Worm (Caenorhabditis elegans) whole organism, late embryonic: Measurements from ENCODE around the gene M117.3.
A peak's percentile ranks its signal among the peaks of the same experiment; 100 is the strongest.

Experiments
- C08G9.2 ChIP-seq: sonication (generic microtip); optimal IDR thresholded peaks from 2 replicates; lab custom pipeline; 2016; ENCODE audit warnings: mild to moderate bottlenecking, missing genetic modification characterization, moderate library complexity, missing compliant biosample characterization
- C38D4.7 ChIP-seq: fragments of 200-800 bp; sonication (Bioruptor generic); optimal IDR thresholded peaks from 2 replicates; lab custom pipeline; 2018; ENCODE audit warnings: mild to moderate bottlenecking, missing genetic modification characterization, moderate library complexity, missing compliant biosample characterization
- F13H6.1 ChIP-seq: sonication (generic microtip); optimal IDR thresholded peaks from 2 replicates; lab custom pipeline; 2016; ENCODE audit warnings: missing genetic modification characterization, missing compliant biosample characterization
- K02D7.2 ChIP-seq: sonication (generic microtip); optimal IDR thresholded peaks from 2 replicates; lab custom pipeline; 2017; ENCODE audit warnings: mild to moderate bottlenecking, missing genetic modification characterization, missing compliant biosample characterization
- T23F11.4 ChIP-seq: fragments of 200-800 bp; sonication (Bioruptor generic); optimal IDR thresholded peaks from 2 replicates; lab custom pipeline; 2018; ENCODE audit warnings: mild to moderate bottlenecking, missing genetic modification characterization, missing compliant biosample characterization
- ahr-1 ChIP-seq: sonication (generic microtip); optimal IDR thresholded peaks from 2 replicates; lab custom pipeline; 2016; ENCODE audit warnings: missing genetic modification characterization, missing compliant biosample characterization
- ama-1 ChIP-seq: fragments of 150-350 bp; optimal IDR thresholded peaks from 2 replicates; lab custom pipeline; 2014
- ceh-14 ChIP-seq: sonication (generic microtip); optimal IDR thresholded peaks from 2 replicates; lab custom pipeline; 2016; ENCODE audit warnings: missing genotype, missing genetic modification characterization, missing compliant biosample characterization
- ceh-18 ChIP-seq: sonication (generic microtip); optimal IDR thresholded peaks from 2 replicates; lab custom pipeline; 2016; ENCODE audit warnings: missing genetic modification characterization, missing compliant biosample characterization
- ceh-19 ChIP-seq: fragments of 200-800 bp; sonication (Bioruptor generic); optimal IDR thresholded peaks from 2 replicates; lab custom pipeline; 2018; ENCODE audit warnings: mild to moderate bottlenecking, missing genetic modification characterization, missing compliant biosample characterization
- ceh-2 ChIP-seq: sonication (generic microtip); optimal IDR thresholded peaks from 2 replicates; lab custom pipeline; 2016; ENCODE audit warnings: missing genotype, missing genetic modification characterization, missing compliant biosample characterization
- ceh-24 ChIP-seq: sonication (generic microtip); optimal IDR thresholded peaks from 2 replicates; lab custom pipeline; 2016; ENCODE audit warnings: mild to moderate bottlenecking, missing genetic modification characterization, missing compliant biosample characterization
- ceh-31 ChIP-seq: sonication (generic microtip); optimal IDR thresholded peaks from 2 replicates; lab custom pipeline; 2016; ENCODE audit warnings: missing genetic modification characterization, missing compliant biosample characterization
- ceh-34 ChIP-seq: sonication (generic microtip); optimal IDR thresholded peaks from 2 replicates; lab custom pipeline; 2016; ENCODE audit warnings: mild to moderate bottlenecking, missing genetic modification characterization, missing compliant biosample characterization
- ceh-48 ChIP-seq: sonication (generic microtip); optimal IDR thresholded peaks from 2 replicates; lab custom pipeline; 2016; ENCODE audit warnings: missing genetic modification characterization, inconsistent platforms, missing compliant biosample characterization
- ceh-6 ChIP-seq: fragments of 200-800 bp; sonication (Bioruptor generic); optimal IDR thresholded peaks from 2 replicates; lab custom pipeline; 2018; ENCODE audit warnings: mild to moderate bottlenecking, missing genetic modification characterization, missing compliant biosample characterization
- ceh-9 ChIP-seq: sonication (generic microtip); optimal IDR thresholded peaks from 2 replicates; lab custom pipeline; 2016; ENCODE audit warnings: mild to moderate bottlenecking, missing genetic modification characterization, inconsistent platforms, missing compliant biosample characterization
- dmd-4 ChIP-seq: sonication (generic microtip); optimal IDR thresholded peaks from 2 replicates; lab custom pipeline; 2016; ENCODE audit warnings: borderline replicate concordance, missing genetic modification characterization, missing compliant biosample characterization
- dve-1 ChIP-seq: sonication (generic microtip); optimal IDR thresholded peaks from 2 replicates; lab custom pipeline; 2017; ENCODE audit warnings: antibody characterized with exemption, mild to moderate bottlenecking, missing genetic modification characterization, missing compliant biosample characterization
- elt-2 ChIP-seq: sonication (generic microtip); optimal IDR thresholded peaks from 2 replicates; lab custom pipeline; 2016; ENCODE audit warnings: missing genetic modification reagents, missing genetic modification characterization, missing compliant biosample characterization
- ets-4 ChIP-seq: sonication (generic microtip); optimal IDR thresholded peaks from 2 replicates; lab custom pipeline; 2016; ENCODE audit warnings: missing genetic modification characterization, missing compliant biosample characterization
- eyg-1 ChIP-seq: sonication (generic microtip); optimal IDR thresholded peaks from 2 replicates; lab custom pipeline; 2016; ENCODE audit warnings: missing genotype, missing genetic modification characterization, missing compliant biosample characterization
- fax-1 ChIP-seq: sonication (generic microtip); optimal IDR thresholded peaks from 2 replicates; lab custom pipeline; 2016; ENCODE audit warnings: missing genotype, missing genetic modification characterization, missing compliant biosample characterization
- fkh-10 ChIP-seq: fragments of 150-350 bp; optimal IDR thresholded peaks from 2 replicates; lab custom pipeline; 2014; ENCODE audit warnings: missing biosample characterization, missing genetic modification reagents, missing genetic modification characterization
- fkh-6 ChIP-seq: sonication (generic microtip); optimal IDR thresholded peaks from 2 replicates; lab custom pipeline; 2016; ENCODE audit warnings: missing genetic modification characterization, missing compliant biosample characterization
- hlh-13 ChIP-seq: fragments of 200-800 bp; sonication (Bioruptor generic); optimal IDR thresholded peaks from 2 replicates; lab custom pipeline; 2018; ENCODE audit warnings: mild to moderate bottlenecking, missing genetic modification characterization, missing compliant biosample characterization
- hlh-30 ChIP-seq: sonication (generic microtip); optimal IDR thresholded peaks from 2 replicates; lab custom pipeline; 2017; ENCODE audit warnings: antibody characterized with exemption, missing genetic modification characterization, missing compliant biosample characterization; ENCODE audit not compliant: insufficient read depth
- hlh-6 ChIP-seq: sonication (generic microtip); optimal IDR thresholded peaks from 2 replicates; lab custom pipeline; 2016; ENCODE audit warnings: missing genotype, missing genetic modification characterization, missing compliant biosample characterization
- hlh-8 ChIP-seq: sonication (generic microtip); optimal IDR thresholded peaks from 2 replicates; lab custom pipeline; 2016; ENCODE audit warnings: missing genotype, missing genetic modification characterization, missing compliant biosample characterization
- lim-6 ChIP-seq: sonication (generic microtip); optimal IDR thresholded peaks from 2 replicates; lab custom pipeline; 2016; ENCODE audit warnings: missing genetic modification characterization, missing compliant biosample characterization
- madf-2 ChIP-seq: sonication (generic microtip); optimal IDR thresholded peaks from 2 replicates; lab custom pipeline; 2017; ENCODE audit warnings: missing genetic modification characterization, missing compliant biosample characterization
- nfya-1 ChIP-seq: sonication (generic microtip); optimal IDR thresholded peaks from 2 replicates; lab custom pipeline; 2017; ENCODE audit warnings: missing genetic modification characterization, mild to moderate bottlenecking, missing compliant biosample characterization, antibody characterized with exemption, moderate library complexity
- nhr-11 ChIP-seq: fragments of 150-350 bp; optimal IDR thresholded peaks from 2 replicates; lab custom pipeline; 2014; ENCODE audit warnings: missing biosample characterization, missing genetic modification characterization
- nhr-232 ChIP-seq: sonication (generic microtip); optimal IDR thresholded peaks from 2 replicates; lab custom pipeline; 2016; ENCODE audit warnings: missing genetic modification characterization, missing compliant biosample characterization
- npax-4 ChIP-seq: sonication (generic microtip); optimal IDR thresholded peaks from 2 replicates; lab custom pipeline; 2016; ENCODE audit warnings: missing genetic modification characterization, missing compliant biosample characterization
- pag-3 ChIP-seq: sonication (generic microtip); optimal IDR thresholded peaks from 2 replicates; lab custom pipeline; 2016; ENCODE audit warnings: missing compliant biosample characterization, missing genetic modification characterization, borderline replicate concordance
- pat-9 ChIP-seq: fragments of 200-800 bp; sonication (Bioruptor generic); optimal IDR thresholded peaks from 2 replicates; lab custom pipeline; 2018; ENCODE audit warnings: mild to moderate bottlenecking, missing genetic modification characterization, moderate library complexity, missing compliant biosample characterization
- pax-1 ChIP-seq: fragments of 150-350 bp; optimal IDR thresholded peaks from 2 replicates; lab custom pipeline; 2014; ENCODE audit warnings: missing biosample characterization, missing genetic modification characterization
- pqm-1 ChIP-seq: sonication (generic microtip); optimal IDR thresholded peaks from 2 replicates; lab custom pipeline; 2016; ENCODE audit warnings: missing genetic modification characterization, missing compliant biosample characterization
- ref-2 ChIP-seq: sonication (generic microtip); optimal IDR thresholded peaks from 2 replicates; lab custom pipeline; 2016; ENCODE audit warnings: missing genetic modification characterization, missing compliant biosample characterization
- sdc-2 ChIP-seq: sonication (generic microtip); optimal IDR thresholded peaks from 2 replicates; lab custom pipeline; 2016; ENCODE audit warnings: missing genotype, missing genetic modification characterization, missing compliant biosample characterization
- sox-2 ChIP-seq: fragments of 200-800 bp; sonication (Bioruptor generic); IDR thresholded peaks from 2 replicates; pipeline ENCODE4 v1.3.6; 2022; ENCODE audit warnings: missing genetic modification reagents, missing genetic modification characterization, missing compliant biosample characterization
- syd-9 ChIP-seq: sonication (generic microtip); optimal IDR thresholded peaks from 2 replicates; lab custom pipeline; 2016; ENCODE audit warnings: mild to moderate bottlenecking, missing genetic modification characterization, moderate library complexity, missing compliant biosample characterization
- tbx-2 ChIP-seq: sonication (generic microtip); optimal IDR thresholded peaks from 2 replicates; lab custom pipeline; 2016; ENCODE audit warnings: missing genetic modification characterization, missing compliant biosample characterization
- tbx-7 ChIP-seq: sonication (generic microtip); optimal IDR thresholded peaks from 2 replicates; lab custom pipeline; 2016; ENCODE audit warnings: missing genotype, missing genetic modification characterization, missing compliant biosample characterization
- unc-3 ChIP-seq, 2 experiments: fragments of 200-800 bp in 1 of 2; sonication (Bioruptor generic) in 1 of 2; sonication (generic microtip) in 1 of 2; conservative IDR thresholded peaks in 1 of 2; optimal IDR thresholded peaks in 1 of 2; 2 replicates each; pipeline versions ENCODE4 v1.3.6 to Lab custom; 2016 to 2022; ENCODE audit warnings: missing compliant biosample characterization in 2 of 2, missing genetic modification characterization in 2 of 2, missing genetic modification reagents in 1 of 2
- unc-42 ChIP-seq: sonication (generic microtip); optimal IDR thresholded peaks from 2 replicates; lab custom pipeline; 2016; ENCODE audit warnings: missing genotype, missing genetic modification characterization, missing compliant biosample characterization
- unc-86 ChIP-seq: sonication (generic microtip); optimal IDR thresholded peaks from 2 replicates; lab custom pipeline; 2016; ENCODE audit warnings: missing genetic modification characterization, missing compliant biosample characterization
- zip-5 ChIP-seq: sonication (generic microtip); optimal IDR thresholded peaks from 2 replicates; lab custom pipeline; 2016; ENCODE audit warnings: missing genetic modification characterization, missing compliant biosample characterization
- ztf-16 ChIP-seq: sonication (generic microtip); optimal IDR thresholded peaks from 2 replicates; lab custom pipeline; 2017; ENCODE audit warnings: missing genetic modification characterization, missing compliant biosample characterization

The M117.3 gene

DNA sequence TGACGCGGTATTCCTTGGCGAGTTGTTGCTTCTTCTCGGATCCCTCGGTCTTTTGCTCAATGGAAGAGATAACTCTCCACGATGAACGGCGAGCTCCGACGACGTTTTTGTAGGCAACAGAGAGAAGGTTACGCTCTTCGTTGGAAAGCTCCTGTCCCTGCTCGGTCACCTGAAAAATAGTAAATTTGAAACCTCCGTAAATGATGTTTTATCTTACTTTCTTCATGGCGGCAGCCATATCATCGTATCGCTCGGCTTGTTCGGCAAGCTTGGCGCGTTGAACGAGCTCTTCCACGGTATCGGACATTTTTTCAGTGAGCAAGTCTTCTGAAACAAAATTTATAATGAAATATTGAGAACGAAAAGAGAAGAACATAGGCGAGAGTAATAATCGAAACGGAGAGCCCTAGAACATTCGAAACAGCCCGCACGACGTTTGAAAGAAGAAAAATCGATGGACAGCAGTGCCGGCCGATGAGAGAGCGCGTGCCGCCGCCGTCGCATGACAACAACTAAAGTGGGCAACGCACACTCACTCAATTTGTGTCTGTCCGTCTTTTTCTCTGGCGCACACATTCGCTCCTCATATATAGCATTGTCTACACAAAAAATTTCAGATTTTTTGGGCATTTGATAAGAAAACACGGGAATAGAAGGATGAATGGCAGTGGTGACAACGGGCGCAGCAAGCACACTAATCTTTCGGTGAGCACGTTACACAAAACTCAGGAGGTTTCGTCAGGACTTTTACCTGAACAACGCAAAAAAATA is at the start of gene M117.3, which contains the start of gene par-5:
Gene M117.3, plus strand, starts transcription at position 616 of the 771 bp plus-strand sequence.
Gene par-5, minus strand, starts transcription at position 334 of the 771 bp plus-strand sequence.
- no peak for TF ChIP-seq lim-6
- TF ChIP-seq ceh-48: peak; percentile 98
- TF ChIP-seq unc-3 (GFP tag; conservative IDR thresholded peaks at IDR 0.05; lab: Robert Waterston, UW): no peak
- TF ChIP-seq unc-3 (tag; optimal IDR thresholded peaks at IDR 0.05; lab: Kevin White, UChicago): no peak
- TF ChIP-seq K02D7.2 (tag; lab: Kevin White, UChicago): no peak
- no peak for TF ChIP-seq dmd-4 (tag; lab: Kevin White, UChicago)
- no peak for TF ChIP-seq pag-3 (tag; lab: Kevin White, UChicago)
- TF ChIP-seq ets-4: no peak
- no peak for TF ChIP-seq ceh-19 (GFP tag; lab: Kevin White, UChicago)
- no peak for TF ChIP-seq npax-4 (tag; lab: Kevin White, UChicago)
- no peak for TF ChIP-seq pax-1 (tag; lab: Kevin White, UChicago)
- peak; percentile 79 for TF ChIP-seq ceh-31
- peak; percentile 1 for TF ChIP-seq elt-2
- TF ChIP-seq unc-42: peak; percentile 80
- TF ChIP-seq tbx-7 (tag; lab: Kevin White, UChicago): no peak
- TF ChIP-seq ahr-1 (tag; lab: Kevin White, UChicago): no peak
- no peak for TF ChIP-seq nhr-11 (tag; lab: Kevin White, UChicago)
- peak; percentile 19 for TF ChIP-seq madf-2
- no peak for TF ChIP-seq hlh-6 (tag; lab: Kevin White, UChicago)
- no peak for TF ChIP-seq eyg-1 (tag; lab: Kevin White, UChicago)
- TF ChIP-seq F13H6.1: no peak
- no peak for TF ChIP-seq fax-1 (tag; lab: Kevin White, UChicago)
- TF ChIP-seq dve-1 (tag; lab: Kevin White, UChicago): peak; percentile 24
- no peak for TF ChIP-seq fkh-6 (tag; lab: Kevin White, UChicago)
- peak; percentile 53 for TF ChIP-seq ceh-14 (tag; lab: Kevin White, UChicago)
- TF ChIP-seq nhr-232 (tag; lab: Kevin White, UChicago): no peak
- no peak for TF ChIP-seq hlh-13
- TF ChIP-seq C08G9.2 (tag; lab: Kevin White, UChicago): no peak
- TF ChIP-seq zip-5: no peak
- TF ChIP-seq sox-2 (GFP tag; lab: Robert Waterston, UW): no peak
- peak; percentile 1 for TF ChIP-seq hlh-8 (tag; lab: Kevin White, UChicago)
- no peak for TF ChIP-seq sdc-2 (tag; lab: Kevin White, UChicago)
- peak; percentile 49 for TF ChIP-seq ref-2 (tag; lab: Kevin White, UChicago)
- peak; percentile 36 for TF ChIP-seq tbx-2 (tag; lab: Kevin White, UChicago)
- no peak for TF ChIP-seq unc-86
- peak; percentile 20 for TF ChIP-seq pqm-1 (tag; lab: Kevin White, UChicago)
- no peak for TF ChIP-seq ama-1
- TF ChIP-seq ceh-2 (tag; lab: Kevin White, UChicago): no peak
- peak; percentile 92 for TF ChIP-seq hlh-30 (tag; lab: Kevin White, UChicago)
- no peak for TF ChIP-seq ceh-18 (tag; lab: Kevin White, UChicago)
- TF ChIP-seq syd-9: peak; percentile 2
- TF ChIP-seq nfya-1 (tag; lab: Kevin White, UChicago): peak; percentile 61
- no peak for TF ChIP-seq pat-9 (tag; lab: Kevin White, UChicago)
- TF ChIP-seq T23F11.4 (GFP tag; lab: Kevin White, UChicago): no peak
- no peak for TF ChIP-seq ceh-9 (tag; lab: Kevin White, UChicago)
- no peak for TF ChIP-seq ceh-24
- TF ChIP-seq ceh-34: peak; percentile 15
- no peak for TF ChIP-seq ztf-16 (tag; lab: Kevin White, UChicago)
- no peak for TF ChIP-seq C38D4.7 (GFP tag; lab: Kevin White, UChicago)
- TF ChIP-seq ceh-6 (GFP tag; lab: Kevin White, UChicago): no peak
- no peak for TF ChIP-seq fkh-10 (GFP tag; lab: Kevin White, UChicago)
